Worm (Caenorhabditis elegans): ENCODE data around the gene nhr-225.
A peak's percentile ranks its signal among the peaks of the same experiment; 100 is the strongest.

ce11 chrV:2277260-2277659 lies 13.0 kb downstream of the nhr-225 start:
- TF ChIP-seq ceh-82 (tag; optimal IDR thresholded peaks at IDR 0.05) (peak in 1 of 3 experiments; percentile 21), ztf-11 (tag; optimal IDR thresholded peaks at IDR 0.05) (no peak), elt-3 (tag; optimal IDR thresholded peaks at IDR 0.05) (no peak), nhr-11 (tag; optimal IDR thresholded peaks at IDR 0.05) (no peak), nhr-77 (tag; optimal IDR thresholded peaks at IDR 0.05) (peak; percentile 50), fkh-10 (GFP tag; optimal IDR thresholded peaks at IDR 0.05) (no peak), dsc-1 (tag; optimal IDR thresholded peaks at IDR 0.05) (no peak), nhr-12 (tag; optimal IDR thresholded peaks at IDR 0.05) (no peak), lsy-2 (tag; optimal IDR thresholded peaks at IDR 0.05) (no peak), aly-2 (tag; optimal IDR thresholded peaks at IDR 0.05) (no peak), efl-3 (GFP tag; optimal IDR thresholded peaks at IDR 0.05) (no peak), jun-1 (tag; optimal IDR thresholded peaks at IDR 0.05) (no peak)

All from whole organism, L1 larva.